Worm (Caenorhabditis elegans) whole organism, late embryonic: ENCODE measurements around the gene F49F1.2.

Source experiments
- dmd-4 ChIP-seq: sonication (generic microtip); optimal IDR thresholded peaks from 2 replicates; lab custom pipeline; 2016; ENCODE audit warnings: borderline replicate concordance, missing genetic modification characterization, missing compliant biosample characterization
- hlh-15 ChIP-seq: sonication (generic microtip); optimal IDR thresholded peaks from 2 replicates; lab custom pipeline; 2016; ENCODE audit warnings: missing genetic modification characterization, missing compliant biosample characterization

ce11 chrIV:4084109-4084508, 31.6 kb upstream of the F49F1.2 start, which contains the start of gene C35B1.5:
- TF ChIP-seq dmd-4 (tag; lab: Kevin White, UChicago) (no peak), hlh-15 (no peak)
